Fruit fly (Drosophila melanogaster) whole organism, pupa: ENCODE measurements around the gene form3.

ENCODE experiments used
- CG10348 ChIP-seq: fragments of 200-800 bp; sonication (Bioruptor generic); IDR thresholded peaks from 2 replicates; pipeline ENCODE4 v1.3.6; 2022; ENCODE audit warnings: missing biosample characterization, missing genetic modification characterization
- CG12605 ChIP-seq: fragments of 200-800 bp; sonication (Bioruptor generic); IDR thresholded peaks from 2 replicates; pipeline ENCODE4 v1.3.6; 2022; ENCODE audit warnings: missing biosample characterization, missing genetic modification characterization
- CG13204 ChIP-seq: fragments of 200-800 bp; sonication (Bioruptor generic); optimal IDR thresholded peaks from 2 replicates; lab custom pipeline; 2018; ENCODE audit warnings: missing biosample characterization, mild to moderate bottlenecking, missing genetic modification characterization, moderate library complexity
- CG14655 ChIP-seq: fragments of 200-800 bp; sonication (Bioruptor generic); optimal IDR thresholded peaks from 3 replicates; lab custom pipeline; 2017; ENCODE audit warnings: mild to moderate bottlenecking, missing biosample characterization, missing genetic modification reagents, missing genetic modification characterization
- CG15710 ChIP-seq: fragments of 200-800 bp; sonication (Bioruptor generic); optimal IDR thresholded peaks from 2 replicates; lab custom pipeline; 2018; ENCODE audit warnings: missing biosample characterization, mild to moderate bottlenecking, missing genetic modification characterization, moderate library complexity
- CG17806 ChIP-seq: fragments of 200-800 bp; sonication (Bioruptor generic); optimal IDR thresholded peaks from 2 replicates; lab custom pipeline; 2018; ENCODE audit warnings: missing biosample characterization, mild to moderate bottlenecking, missing genetic modification characterization, moderate library complexity
- CG32121 ChIP-seq: fragments of 200-800 bp; sonication (Bioruptor generic); IDR thresholded peaks from 2 replicates; pipeline ENCODE4 v1.3.6; 2022; ENCODE audit warnings: missing biosample characterization, missing genetic modification characterization
- CG34367 ChIP-seq: fragments of 200-800 bp; sonication (Bioruptor generic); optimal IDR thresholded peaks from 2 replicates; lab custom pipeline; 2018; ENCODE audit warnings: missing biosample characterization, mild to moderate bottlenecking, missing genetic modification characterization
- CG4496 ChIP-seq: fragments of 200-800 bp; sonication (Bioruptor generic); IDR thresholded peaks from 3 replicates; pipeline ENCODE4 v1.3.6; 2022; ENCODE audit warnings: missing biosample characterization, missing genetic modification characterization
- CG8159 ChIP-seq: fragments of 200-800 bp; sonication (Bioruptor generic); optimal IDR thresholded peaks from 3 replicates; lab custom pipeline; 2018; ENCODE audit warnings: missing biosample characterization, mild to moderate bottlenecking, missing genetic modification characterization, moderate library complexity
- CG8301 ChIP-seq: fragments of 200-800 bp; sonication (Bioruptor generic); optimal IDR thresholded peaks from 2 replicates; lab custom pipeline; 2018; ENCODE audit warnings: missing biosample characterization, mild to moderate bottlenecking, missing genetic modification characterization
- CG9948 ChIP-seq: fragments of 200-800 bp; sonication (Bioruptor generic); optimal IDR thresholded peaks from 2 replicates; lab custom pipeline; 2018; ENCODE audit warnings: missing biosample characterization, mild to moderate bottlenecking, missing genetic modification characterization, moderate library complexity
- D1 ChIP-seq: fragments of 200-800 bp; sonication (Bioruptor generic); optimal IDR thresholded peaks from 2 replicates; lab custom pipeline; 2018; ENCODE audit warnings: missing biosample characterization, mild to moderate bottlenecking, missing genetic modification characterization, moderate library complexity
- EcR ChIP-seq: fragments of 200-800 bp; sonication (Bioruptor generic); optimal IDR thresholded peaks from 3 replicates; lab custom pipeline; 2019; ENCODE audit warnings: missing biosample characterization, missing genetic modification characterization, mild to moderate bottlenecking, moderate library complexity, missing genetic modification reagents
- Ets98B ChIP-seq: fragments of 200-800 bp; sonication (Bioruptor generic); IDR thresholded peaks from 2 replicates; pipeline ENCODE4 v1.3.6; 2022; ENCODE audit warnings: missing biosample characterization, missing genetic modification characterization
- Pif1A ChIP-seq: fragments of 200-800 bp; sonication (Bioruptor generic); optimal IDR thresholded peaks from 3 replicates; lab custom pipeline; 2016; ENCODE audit warnings: missing biosample characterization, missing genetic modification characterization
- Pif1B ChIP-seq: fragments of 200-800 bp; sonication (Bioruptor generic); optimal IDR thresholded peaks from 3 replicates; lab custom pipeline; 2016; ENCODE audit warnings: missing biosample characterization, missing genetic modification characterization
- Snoo ChIP-seq: fragments of 200-800 bp; sonication (Bioruptor generic); optimal IDR thresholded peaks from 3 replicates; lab custom pipeline; 2017; ENCODE audit warnings: missing biosample characterization, mild to moderate bottlenecking, missing genetic modification characterization, inconsistent platforms
- fd96Ca ChIP-seq: fragments of 200-800 bp; sonication (Bioruptor generic); IDR thresholded peaks from 3 replicates; pipeline ENCODE4 v1.3.6; 2022; ENCODE audit warnings: missing biosample characterization, missing genetic modification characterization
- gl ChIP-seq: fragments of 200-800 bp; sonication (Bioruptor generic); optimal IDR thresholded peaks from 2 replicates; lab custom pipeline; 2018; ENCODE audit warnings: missing biosample characterization, mild to moderate bottlenecking, missing genetic modification characterization
- rn ChIP-seq: fragments of 200-800 bp; sonication (Bioruptor generic); IDR thresholded peaks from 2 replicates; pipeline ENCODE4 v1.3.6; 2022; ENCODE audit warnings: missing biosample characterization, missing genetic modification characterization

Gene form3

DNA sequence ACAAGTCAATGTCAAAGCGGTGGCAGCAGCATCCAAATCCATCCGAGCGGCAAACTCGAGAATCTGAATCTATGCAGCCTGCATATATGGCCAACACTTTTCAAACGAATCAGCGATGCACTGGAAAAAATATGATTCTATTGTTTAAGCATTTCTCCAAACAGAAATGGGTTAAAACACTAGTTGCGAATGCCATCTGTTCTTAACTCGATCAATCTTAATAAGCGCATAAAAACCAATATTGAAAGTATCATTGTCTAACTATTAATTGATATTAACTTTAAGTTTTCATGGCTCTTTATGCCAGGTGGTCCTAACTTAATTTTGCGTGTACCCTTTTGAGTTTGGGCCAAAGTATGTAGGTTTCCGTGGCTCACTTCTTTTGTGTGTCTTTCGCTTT is 11.1 kb downstream of the form3 start:
- TF ChIP-seq D1 (tag; lab: Kevin White, UChicago) (no peak), CG14655 (GFP tag; lab: Kevin White, UChicago) (peak; percentile 27)

- TF ChIP-seq CG10348 (GFP tag; lab: Robert Waterston, UW) (no peak), rn (GFP tag; lab: Robert Waterston, UW) (no peak), CG14655 (GFP tag; lab: Kevin White, UChicago) (peak; percentile 22), Ets98B (GFP tag; lab: Robert Waterston, UW) (no peak), gl (tag; lab: Kevin White, UChicago) (peak; percentile 15), CG17806 (peak; percentile 61), fd96Ca (GFP tag; lab: Robert Waterston, UW) (no peak), CG8159 (peak; percentile 72), CG13204 (peak; percentile 31), Pif1A (GFP tag; lab: Kevin White, UChicago) (peak; percentile 65), CG4496 (GFP tag; lab: Robert Waterston, UW) (0 out of 3 replicates have a peak, but pooled peaks have one; percentile 32), CG34367 (peak; percentile 56), Snoo (tag; lab: Kevin White, UChicago) (no peak), CG32121 (no peak), Pif1B (no peak), CG12605 (no peak), CG9948 (tag; lab: Kevin White, UChicago) (peak; percentile 60), EcR (GFP tag; lab: Kevin White, UChicago) (peak; percentile 90), CG8301 (tag; lab: Kevin White, UChicago) (no peak), CG15710 (tag; lab: Kevin White, UChicago) (peak; percentile 75), D1 (tag; lab: Kevin White, UChicago) (peak; percentile 34)
Measured at dm6 chr3L:7113010-7113409, 18.4 kb downstream of the form3 start.

DNA sequence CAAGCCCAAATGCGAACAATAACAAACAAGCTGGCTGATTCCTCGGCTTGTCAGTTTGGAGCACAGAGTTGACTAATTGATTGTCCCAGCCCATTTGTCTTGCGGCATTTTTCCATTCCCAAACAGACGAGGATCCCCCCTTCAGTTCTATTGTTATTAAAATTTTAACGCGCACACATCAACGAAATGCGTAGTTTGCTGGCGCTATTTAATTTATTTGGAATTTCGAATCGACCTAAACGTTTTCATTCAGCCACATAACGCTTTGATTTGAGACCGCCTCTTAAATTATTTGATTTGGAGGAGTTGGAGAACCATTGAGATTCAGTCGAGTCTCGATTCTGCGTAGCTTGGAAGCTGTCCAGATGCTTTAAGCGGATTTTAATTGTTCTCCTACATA is 21.3 kb downstream of the form3 start:
- TF ChIP-seq gl (tag; lab: Kevin White, UChicago) (no peak), CG8301 (tag; lab: Kevin White, UChicago) (no peak), CG13204 (no peak), CG10348 (GFP tag; lab: Robert Waterston, UW) (no peak), Pif1A (GFP tag; lab: Kevin White, UChicago) (no peak), CG15710 (tag; lab: Kevin White, UChicago) (no peak), Snoo (tag; lab: Kevin White, UChicago) (no peak), D1 (tag; lab: Kevin White, UChicago) (no peak)

DNA sequence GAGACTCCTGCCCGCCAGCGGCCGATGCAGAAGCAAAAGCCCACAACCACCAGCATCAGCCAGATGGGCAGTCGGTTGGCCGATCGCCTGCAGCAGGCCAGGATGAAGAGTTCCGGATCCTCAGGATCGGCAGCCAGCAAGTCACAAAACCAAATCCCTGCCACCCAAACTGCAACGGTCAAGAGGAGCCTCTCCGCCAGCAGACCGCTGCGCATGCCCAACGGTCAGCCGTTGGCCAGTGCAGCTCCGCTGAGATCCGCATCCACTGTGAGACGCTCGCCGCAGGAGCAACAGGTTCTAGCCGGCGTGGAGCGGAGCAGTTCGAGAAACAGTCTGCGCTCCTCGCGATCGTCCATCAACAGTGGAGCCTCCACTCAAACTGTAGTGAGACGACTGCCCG is 27.5 kb downstream of the form3 start:
- TF ChIP-seq Ets98B (GFP tag; lab: Robert Waterston, UW) (no peak), Pif1B (no peak), CG8301 (tag; lab: Kevin White, UChicago) (no peak), CG14655 (GFP tag; lab: Kevin White, UChicago) (no peak), CG10348 (GFP tag; lab: Robert Waterston, UW) (no peak), CG9948 (tag; lab: Kevin White, UChicago) (no peak), D1 (tag; lab: Kevin White, UChicago) (no peak), Pif1A (GFP tag; lab: Kevin White, UChicago) (no peak), CG34367 (no peak), fd96Ca (GFP tag; lab: Robert Waterston, UW) (no peak), CG4496 (GFP tag; lab: Robert Waterston, UW) (no peak), gl (tag; lab: Kevin White, UChicago) (no peak), CG8159 (no peak), rn (GFP tag; lab: Robert Waterston, UW) (no peak), CG17806 (no peak), Snoo (tag; lab: Kevin White, UChicago) (no peak)

DNA sequence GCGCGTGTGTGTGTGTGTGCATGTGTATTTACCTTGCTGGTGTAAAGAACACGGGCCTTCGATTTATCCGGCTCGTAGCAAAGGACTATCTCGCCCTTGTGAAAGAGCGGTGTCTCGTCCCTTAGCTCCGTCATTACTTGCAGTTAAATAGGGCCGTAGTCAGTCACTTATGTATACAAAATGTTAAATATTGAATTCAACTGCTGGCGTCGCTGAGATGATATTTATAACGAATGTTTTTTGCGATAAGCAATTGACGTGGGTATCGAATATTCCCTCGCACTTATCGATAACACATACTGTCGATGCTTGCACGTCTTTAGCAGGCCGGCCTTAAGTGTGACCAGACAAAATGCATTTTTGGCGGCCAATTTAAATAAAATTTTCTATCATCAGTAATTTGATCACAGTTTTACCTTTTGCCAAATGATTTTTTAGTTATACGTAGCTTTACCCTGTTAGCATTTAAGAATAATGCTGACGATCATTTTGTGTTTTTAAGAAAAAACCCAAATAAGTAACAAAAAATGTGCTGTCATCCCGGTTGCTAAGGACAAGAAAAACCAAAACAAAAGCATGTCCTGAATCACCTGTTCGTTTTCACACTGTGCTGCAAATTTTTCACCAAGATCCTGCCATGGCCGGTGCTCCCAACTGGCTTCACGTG is 30.8 kb downstream of the form3 start, which contains the start of the genes msl-3 and BBS1:
Gene msl-3 (minus strand): TSS at position 245 of the 667 bp plus-strand sequence.
Gene BBS1 (plus strand): TSS at position 617 of the 667 bp plus-strand sequence.
- no peak for TF ChIP-seq CG8301 (tag; lab: Kevin White, UChicago)
- no peak for TF ChIP-seq CG8159
- no peak for TF ChIP-seq CG17806
- TF ChIP-seq CG13204 = no peak
- TF ChIP-seq CG15710 (tag; lab: Kevin White, UChicago) = no peak

dm6 chr3L:7128214-7129008 is 33.8 kb downstream of the form3 start, which contains the start of the genes Acbp4 and Acbp6:
Gene Acbp4, minus strand, starts transcription at chr3L:7128264.
Gene Acbp6, plus strand, starts transcription at chr3L:7128903.
- no peak for TF ChIP-seq D1 (tag; lab: Kevin White, UChicago)
- TF ChIP-seq Pif1B = no peak
- no peak for TF ChIP-seq EcR (GFP tag; lab: Kevin White, UChicago)
- no peak for TF ChIP-seq CG32121
- no peak for TF ChIP-seq CG34367
- no peak for TF ChIP-seq CG10348 (GFP tag; lab: Robert Waterston, UW)
- no peak for TF ChIP-seq CG8159
- TF ChIP-seq CG15710 (tag; lab: Kevin White, UChicago) = no peak
- no peak for TF ChIP-seq CG13204
- TF ChIP-seq Ets98B (GFP tag; lab: Robert Waterston, UW) = no peak
